Worm (Caenorhabditis elegans) whole organism, mixed stage, embryonic: ENCODE data around the gene snt-1.
"Not testable (repeated sequence)": the region's sequence is repeated elsewhere in the genome, so short reads cannot be mapped to it uniquely, and the experiment has no call there.

Experiments
- blmp-1 ChIP-seq: fragments of 150-350 bp; optimal IDR thresholded peaks from 2 replicates; lab custom pipeline; 2014; ENCODE audit warnings: missing biosample characterization, missing genetic modification characterization
- ceh-39 ChIP-seq: fragments of 150-350 bp; optimal IDR thresholded peaks from 2 replicates; lab custom pipeline; 2014; ENCODE audit warnings: missing biosample characterization, missing genetic modification characterization
- lsy-2 ChIP-seq: fragments of 150-350 bp; optimal IDR thresholded peaks from 2 replicates; lab custom pipeline; 2014; ENCODE audit warnings: missing biosample characterization, missing genetic modification characterization
- mep-1 ChIP-seq: fragments of 150-350 bp; optimal IDR thresholded peaks from 2 replicates; lab custom pipeline; 2017; ENCODE audit warnings: missing biosample characterization, missing genetic modification reagents, missing genetic modification characterization, inconsistent platforms
- nhr-2 ChIP-seq: fragments of 150-350 bp; optimal IDR thresholded peaks from 2 replicates; lab custom pipeline; 2014; ENCODE audit warnings: missing biosample characterization, missing genetic modification characterization
- nhr-237 ChIP-seq: fragments of 150-350 bp; optimal IDR thresholded peaks from 2 replicates; lab custom pipeline; 2014; ENCODE audit warnings: missing biosample characterization, missing genetic modification characterization
- snpc-4 ChIP-seq: fragments of 150-350 bp; optimal IDR thresholded peaks from 2 replicates; lab custom pipeline; 2014; ENCODE audit warnings: missing biosample characterization, missing genetic modification characterization
- unc-62 ChIP-seq: fragments of 150-350 bp; optimal IDR thresholded peaks from 2 replicates; lab custom pipeline; 2014; ENCODE audit warnings: missing biosample characterization, missing genetic modification reagents, missing genetic modification characterization
- ztf-11 ChIP-seq: fragments of 150-350 bp; optimal IDR thresholded peaks from 2 replicates; lab custom pipeline; 2014; ENCODE audit warnings: missing biosample characterization, missing genetic modification characterization

DNA sequence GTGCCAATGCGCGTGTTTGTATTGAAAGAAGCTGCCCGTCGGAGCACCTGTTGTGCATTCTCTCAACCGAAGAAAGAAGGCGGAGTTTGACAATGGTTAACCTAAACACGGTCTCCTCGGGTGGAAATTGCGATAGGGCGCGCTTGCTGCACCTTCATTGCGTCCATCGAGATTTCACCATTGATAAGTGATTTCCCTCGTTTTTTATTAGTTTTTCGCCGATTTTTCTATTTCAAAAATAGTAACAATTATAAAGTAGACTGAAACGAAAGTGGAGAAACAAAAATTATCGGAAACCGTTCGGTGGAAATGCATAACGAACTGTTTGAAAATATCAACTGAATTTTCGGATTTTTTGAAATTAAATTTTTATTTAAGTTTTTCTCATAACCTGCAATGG, 35.7 kb upstream of the snt-1 start, which contains the start of gene agr-1:
- not testable (repeated sequence) for TF ChIP-seq snpc-4 (tag; lab: Kevin White, UChicago); ztf-11 (tag; lab: Kevin White, UChicago); unc-62 (GFP tag; lab: Kevin White, UChicago); lsy-2; nhr-237 (tag; lab: Kevin White, UChicago); blmp-1; mep-1 (tag; lab: Kevin White, UChicago); nhr-2 (tag; lab: Kevin White, UChicago); ceh-39 (tag; lab: Kevin White, UChicago)
